Worm (Caenorhabditis elegans) whole organism, L4 larva: ENCODE data around the gene spsb-1.

Experiments
- F49E8.2 ChIP-seq: sonication (generic microtip); optimal IDR thresholded peaks from 2 replicates; lab custom pipeline; 2016; ENCODE audit warnings: missing compliant biosample characterization, mild to moderate bottlenecking, missing genetic modification characterization, borderline replicate concordance
- R02D3.7 ChIP-seq: fragments of 150-350 bp; sonication (generic microtip); optimal IDR thresholded peaks from 3 replicates; lab custom pipeline; 2014; ENCODE audit warnings: missing biosample characterization, missing genetic modification characterization
- Y105C5A.15 ChIP-seq: fragments of 200-800 bp; sonication (Bioruptor generic); IDR thresholded peaks from 2 replicates; pipeline ENCODE4 v1.3.6; 2022; ENCODE audit warnings: missing genetic modification characterization, missing compliant biosample characterization
- Y5F2A.4 ChIP-seq: fragments of 200-800 bp; sonication (Bioruptor generic); optimal IDR thresholded peaks from 2 replicates; lab custom pipeline; 2018; ENCODE audit warnings: mild to moderate bottlenecking, missing genetic modification characterization, missing compliant biosample characterization
- aha-1 ChIP-seq: fragments of 150-350 bp; peaks from one replicate; lab custom pipeline; 2014; ENCODE audit warnings: missing biosample characterization, missing genetic modification characterization
- ama-1 ChIP-seq: fragments of 150-350 bp; optimal IDR thresholded peaks from 2 replicates; lab custom pipeline; 2014; ENCODE audit warnings: inconsistent platforms, mixed read lengths
- arid-1 ChIP-seq: fragments of 200-800 bp; sonication (Bioruptor generic); conservative IDR thresholded peaks from 2 replicates; pipeline ENCODE4 v1.3.6; 2022; ENCODE audit warnings: missing genetic modification reagents, missing genetic modification characterization, missing compliant biosample characterization
- attf-4 ChIP-seq: sonication (generic microtip); optimal IDR thresholded peaks from 3 replicates; lab custom pipeline; 2017; ENCODE audit warnings: missing biosample characterization, missing genetic modification characterization
- ceh-20 ChIP-seq: fragments of 200-800 bp; sonication (Bioruptor generic); IDR thresholded peaks from 2 replicates; pipeline ENCODE4 v1.3.6; 2022; ENCODE audit warnings: missing genetic modification reagents, missing genetic modification characterization, missing compliant biosample characterization
- daf-19 ChIP-seq: fragments of 200-800 bp; sonication (Bioruptor generic); conservative IDR thresholded peaks from 2 replicates; pipeline ENCODE4 v1.3.6; 2022; ENCODE audit warnings: missing genetic modification characterization, missing compliant biosample characterization
- dmd-9 ChIP-seq: fragments of 200-800 bp; sonication (Bioruptor generic); IDR thresholded peaks from 2 replicates; pipeline ENCODE4 v1.3.6; 2022; ENCODE audit warnings: missing genetic modification reagents, missing genetic modification characterization, missing compliant biosample characterization
- dve-1 ChIP-seq: sonication (generic microtip); optimal IDR thresholded peaks from 2 replicates; lab custom pipeline; 2017; ENCODE audit warnings: antibody characterized with exemption, mild to moderate bottlenecking, missing genetic modification characterization, missing compliant biosample characterization; ENCODE audit not compliant: insufficient read depth
- egl-27 ChIP-seq: sonication (generic microtip); optimal IDR thresholded peaks from 3 replicates; lab custom pipeline; 2017; ENCODE audit warnings: missing biosample characterization, missing genetic modification reagents, missing genetic modification characterization
- egl-43 ChIP-seq: fragments of 200-800 bp; sonication (Bioruptor generic); IDR thresholded peaks from 2 replicates; pipeline ENCODE4 v1.3.6; 2022; ENCODE audit warnings: missing genetic modification reagents, missing genetic modification characterization, missing compliant biosample characterization
- fkh-10 ChIP-seq: fragments of 150-350 bp; optimal IDR thresholded peaks from 2 replicates; lab custom pipeline; 2014; ENCODE audit warnings: missing biosample characterization, missing genetic modification reagents, missing genetic modification characterization
- hmg-1.1 ChIP-seq: fragments of 200-800 bp; sonication (Bioruptor generic); IDR thresholded peaks from 2 replicates; pipeline ENCODE4 v1.3.6; 2022; ENCODE audit warnings: missing genetic modification reagents, missing genetic modification characterization, missing compliant biosample characterization
- lin-1 ChIP-seq: fragments of 200-800 bp; sonication (Bioruptor generic); IDR thresholded peaks from 2 replicates; pipeline ENCODE4 v1.3.6; 2022; ENCODE audit warnings: missing genetic modification reagents, missing genetic modification characterization, missing compliant biosample characterization
- lin-29 ChIP-seq: fragments of 200-800 bp; sonication (Bioruptor generic); IDR thresholded peaks from 2 replicates; pipeline ENCODE4 v1.3.6; 2022; ENCODE audit warnings: missing genetic modification reagents, missing genetic modification characterization, missing compliant biosample characterization
- lin-38 ChIP-seq: fragments of 200-800 bp; sonication (Bioruptor generic); IDR thresholded peaks from 2 replicates; pipeline ENCODE4 v1.3.6; 2022; ENCODE audit warnings: missing genetic modification reagents, missing genetic modification characterization, missing compliant biosample characterization
- lir-3 ChIP-seq: sonication (generic microtip); optimal IDR thresholded peaks from 2 replicates; lab custom pipeline; 2016; ENCODE audit warnings: mild to moderate bottlenecking, missing genetic modification characterization, missing compliant biosample characterization
- lsy-2 ChIP-seq, 2 experiments: fragments of 150-350 bp in 1 of 2; sonication (generic microtip) in 1 of 2; optimal IDR thresholded peaks; 2 replicates each; lab custom pipeline; 2014 to 2017; ENCODE audit warnings: missing biosample characterization in 2 of 2, missing genetic modification characterization in 2 of 2
- mdt-29 ChIP-seq: fragments of 200-800 bp; sonication (Bioruptor generic); IDR thresholded peaks from 2 replicates; pipeline ENCODE4 v1.3.6; 2022; ENCODE audit warnings: missing genetic modification reagents, missing genetic modification characterization, missing compliant biosample characterization
- mep-1 ChIP-seq: fragments of 150-350 bp; sonication (generic microtip); optimal IDR thresholded peaks from 3 replicates; lab custom pipeline; 2014; ENCODE audit warnings: missing biosample characterization, missing genetic modification characterization
- mes-2 ChIP-seq: sonication (generic microtip); optimal IDR thresholded peaks from 2 replicates; lab custom pipeline; 2016; ENCODE audit warnings: missing genotype, mild to moderate bottlenecking, missing genetic modification characterization, missing compliant biosample characterization; ENCODE audit not compliant: poor library complexity, severe bottlenecking
- nhr-11 ChIP-seq: fragments of 150-350 bp; optimal IDR thresholded peaks from 2 replicates; lab custom pipeline; 2014; ENCODE audit warnings: missing biosample characterization, missing genetic modification characterization
- nhr-111 ChIP-seq: fragments of 200-800 bp; sonication (Bioruptor generic); optimal IDR thresholded peaks from 2 replicates; lab custom pipeline; 2018; ENCODE audit warnings: mild to moderate bottlenecking, missing genetic modification characterization, missing compliant biosample characterization
- nhr-237 ChIP-seq: sonication (generic microtip); optimal IDR thresholded peaks from 2 replicates; lab custom pipeline; 2017; ENCODE audit warnings: missing biosample characterization, missing genetic modification characterization
- nhr-6 ChIP-seq: fragments of 150-350 bp; optimal IDR thresholded peaks from 2 replicates; lab custom pipeline; 2014; ENCODE audit warnings: missing biosample characterization, missing genetic modification characterization
- nhr-77 ChIP-seq: fragments of 150-350 bp; optimal IDR thresholded peaks from 2 replicates; lab custom pipeline; 2014; ENCODE audit warnings: missing biosample characterization, missing genetic modification characterization
- pha-4 ChIP-seq, 2 experiments: fragments of 150-350 bp in 1 of 2; fragments of 200-800 bp in 1 of 2; sonication (Bioruptor generic) in 1 of 2; IDR thresholded peaks in 1 of 2; optimal IDR thresholded peaks in 1 of 2; 2 replicates each; pipeline versions ENCODE4 v1.3.6 to Lab custom; 2014 to 2022; ENCODE audit warnings: missing genetic modification characterization in 2 of 2, missing genetic modification reagents in 2 of 2, missing biosample characterization in 1 of 2, missing compliant biosample characterization in 1 of 2
- set-16 ChIP-seq: fragments of 200-800 bp; sonication (Bioruptor generic); IDR thresholded peaks from 2 replicates; pipeline ENCODE4 v1.3.6; 2022; ENCODE audit warnings: missing genetic modification reagents, missing genetic modification characterization, missing compliant biosample characterization
- snpc-4 ChIP-seq: fragments of 150-350 bp; optimal IDR thresholded peaks from 2 replicates; lab custom pipeline; 2014; ENCODE audit warnings: missing biosample characterization, missing genetic modification characterization
- tra-1 ChIP-seq: fragments of 200-800 bp; sonication (Bioruptor generic); IDR thresholded peaks from 2 replicates; pipeline ENCODE4 v1.3.6; 2022; ENCODE audit warnings: missing genetic modification reagents, missing genetic modification characterization, missing compliant biosample characterization
- unc-62 ChIP-seq, 3 experiments: fragments of 150-350 bp in 1 of 3; sonication (generic microtip); optimal IDR thresholded peaks in 2 of 3; peaks in 1 of 3; 1 replicate in 1 of 3; 2 replicates in 2 of 3; lab custom pipeline; 2014 to 2017; ENCODE audit warnings: missing biosample characterization in 3 of 3, missing genetic modification characterization in 3 of 3, missing genetic modification reagents in 3 of 3, missing genotype in 1 of 3
- zfp-2 ChIP-seq: sonication (generic microtip); optimal IDR thresholded peaks from 2 replicates; lab custom pipeline; 2016; ENCODE audit warnings: mild to moderate bottlenecking, missing genetic modification characterization, missing compliant biosample characterization
- zip-2 ChIP-seq: fragments of 150-350 bp; optimal IDR thresholded peaks from 2 replicates; lab custom pipeline; 2014; ENCODE audit warnings: missing biosample characterization, missing genetic modification characterization

The spsb-1 gene

ce11 chrII:15263054-15263755 is 66.7 kb downstream of the spsb-1 start (continued):
- TF ChIP-seq nhr-11 (no peak), arid-1 (GFP tag; lab: Robert Waterston, UW) (peak; percentile 5; the same call in 1 of the 2 replicates), zfp-2 (tag; lab: Kevin White, UChicago) (no peak), ceh-20 (GFP tag; lab: Robert Waterston, UW) (no peak), mdt-29 (GFP tag; lab: Robert Waterston, UW) (no peak), egl-27 (tag; lab: Kevin White, UChicago) (no peak), lin-38 (GFP tag; lab: Robert Waterston, UW) (peak; percentile 54; the same call in 1 of the 2 replicates), R02D3.7 (tag; lab: Kevin White, UChicago) (no peak), daf-19 (no peak), mep-1 (tag; lab: Kevin White, UChicago) (peak; percentile 82), nhr-77 (tag; lab: Kevin White, UChicago) (peak; percentile 84), lin-1 (GFP tag; lab: Robert Waterston, UW) (no peak; the same call in 1 of the 2 replicates), nhr-111 (GFP tag; lab: Kevin White, UChicago) (no peak), lir-3 (no peak), Y5F2A.4 (GFP tag; lab: Kevin White, UChicago) (no peak), Y105C5A.15 (no peak), ama-1 (lab: Kevin White, UChicago) (no peak), unc-62 (GFP tag; optimal IDR thresholded peaks at IDR 0.05 in 1 of 2; lab: Kevin White, UChicago) (peak in 1 of 2 experiments; percentile 89), unc-62 (tag; optimal IDR thresholded peaks at IDR 0.05; lab: Kevin White, UChicago) (no peak), F49E8.2 (tag; lab: Kevin White, UChicago) (no peak), pha-4 (GFP tag; IDR thresholded peaks at IDR 0.05; lab: Robert Waterston, UW) (no peak; the same call in 1 of the 2 replicates), pha-4 (tag; optimal IDR thresholded peaks at IDR 0.05; lab: Kevin White, UChicago) (no peak), nhr-237 (no peak), hmg-1.1 (GFP tag; lab: Robert Waterston, UW) (peak; percentile 68), lin-29 (GFP tag; lab: Robert Waterston, UW) (no peak), lsy-2 (tag; optimal IDR thresholded peaks at IDR 0.05; lab: Kevin White, UChicago) (peak in 1 of 2 experiments; percentile 55), snpc-4 (tag; lab: Kevin White, UChicago) (no peak), attf-4 (tag; lab: Kevin White, UChicago) (no peak), dmd-9 (GFP tag; lab: Robert Waterston, UW) (no peak), fkh-10 (GFP tag; lab: Kevin White, UChicago) (no peak), tra-1 (GFP tag; lab: Robert Waterston, UW) (no peak), mes-2 (tag; lab: Kevin White, UChicago) (peak; percentile 54)

- TF ChIP-seq zip-2 (tag; lab: Kevin White, UChicago) = no peak
- peak; percentile 2 for TF ChIP-seq dve-1 (tag; lab: Kevin White, UChicago)
- peak; percentile 4 for TF ChIP-seq nhr-6
- peak; percentile 37; the same call in 1 of the 2 replicates for TF ChIP-seq egl-43 (GFP tag; lab: Robert Waterston, UW)
- TF ChIP-seq set-16 = peak; percentile 62
These were observed 68.1 kb downstream of the spsb-1 start for ce11 chrII:15264593-15264992.

ce11 chrII:15265469-15265868 is 68.9 kb downstream of the spsb-1 start:
- TF ChIP-seq zip-2 (tag; lab: Kevin White, UChicago) (no peak), aha-1 (tag; lab: Kevin White, UChicago) (peak; percentile 91)
